Worm (Caenorhabditis elegans) whole organism, mixed stage, embryonic: ENCODE data around the gene rml-3.

ENCODE experiments used
- M03D4.4 ChIP-seq: sonication (generic microtip); optimal IDR thresholded peaks from 2 replicates; lab custom pipeline; 2017; ENCODE audit warnings: mild to moderate bottlenecking, missing genetic modification characterization, missing compliant biosample characterization
- bed-3 ChIP-seq: fragments of 200-800 bp; sonication (Bioruptor generic); optimal IDR thresholded peaks from 3 replicates; lab custom pipeline; 2018; ENCODE audit warnings: mild to moderate bottlenecking, missing genetic modification characterization, moderate library complexity, missing compliant biosample characterization
- blmp-1 ChIP-seq: fragments of 150-350 bp; optimal IDR thresholded peaks from 2 replicates; lab custom pipeline; 2014; ENCODE audit warnings: missing biosample characterization, missing genetic modification characterization
- ceh-39 ChIP-seq: fragments of 150-350 bp; optimal IDR thresholded peaks from 2 replicates; lab custom pipeline; 2014; ENCODE audit warnings: missing biosample characterization, missing genetic modification characterization
- ceh-83 ChIP-seq: fragments of 200-800 bp; sonication (Bioruptor generic); optimal IDR thresholded peaks from 2 replicates; lab custom pipeline; 2018; ENCODE audit warnings: mild to moderate bottlenecking, missing genetic modification characterization, missing compliant biosample characterization
- cnd-1 ChIP-seq: fragments of 200-800 bp; sonication (Bioruptor generic); optimal IDR thresholded peaks from 2 replicates; lab custom pipeline; 2018; ENCODE audit warnings: mild to moderate bottlenecking, missing genetic modification characterization, missing compliant biosample characterization
- drap-1 ChIP-seq: fragments of 200-800 bp; sonication (Bioruptor generic); optimal IDR thresholded peaks from 3 replicates; lab custom pipeline; 2018; ENCODE audit warnings: mild to moderate bottlenecking, missing genetic modification characterization, missing compliant biosample characterization
- elt-1 ChIP-seq: sonication (generic microtip); optimal IDR thresholded peaks from 2 replicates; lab custom pipeline; 2017; ENCODE audit warnings: missing genetic modification characterization, mild to moderate bottlenecking, missing compliant biosample characterization, antibody characterized with exemption, moderate library complexity, borderline replicate concordance; ENCODE audit not compliant: insufficient read depth
- elt-3 ChIP-seq: fragments of 150-350 bp; optimal IDR thresholded peaks from 2 replicates; lab custom pipeline; 2014; ENCODE audit warnings: missing biosample characterization, missing genetic modification characterization
- flh-1 ChIP-seq: fragments of 200-800 bp; sonication (Bioruptor generic); optimal IDR thresholded peaks from 2 replicates; lab custom pipeline; 2018; ENCODE audit warnings: mild to moderate bottlenecking, missing genetic modification characterization, moderate library complexity, missing compliant biosample characterization
- ham-2 ChIP-seq: fragments of 200-800 bp; sonication (Bioruptor generic); optimal IDR thresholded peaks from 2 replicates; lab custom pipeline; 2018; ENCODE audit warnings: mild to moderate bottlenecking, missing genetic modification characterization, missing compliant biosample characterization
- hlh-1 ChIP-seq: fragments of 150-350 bp; optimal IDR thresholded peaks from 2 replicates; lab custom pipeline; 2014; ENCODE audit warnings: missing biosample characterization, missing genetic modification reagents, missing genetic modification characterization
- lin-32 ChIP-seq: fragments of 200-800 bp; sonication (Bioruptor generic); optimal IDR thresholded peaks from 2 replicates; lab custom pipeline; 2018; ENCODE audit warnings: mild to moderate bottlenecking, missing genetic modification characterization, missing compliant biosample characterization
- lsy-2 ChIP-seq: fragments of 150-350 bp; optimal IDR thresholded peaks from 2 replicates; lab custom pipeline; 2014; ENCODE audit warnings: missing biosample characterization, missing genetic modification characterization
- mab-5 ChIP-seq: fragments of 150-350 bp; optimal IDR thresholded peaks from 2 replicates; lab custom pipeline; 2014; ENCODE audit warnings: missing biosample characterization, missing genetic modification characterization
- mls-2 ChIP-seq: sonication (generic microtip); optimal IDR thresholded peaks from 2 replicates; lab custom pipeline; 2016; ENCODE audit warnings: mild to moderate bottlenecking, missing genetic modification characterization, moderate library complexity, missing compliant biosample characterization
- nhr-12 ChIP-seq: fragments of 150-350 bp; optimal IDR thresholded peaks from 2 replicates; lab custom pipeline; 2014; ENCODE audit warnings: missing biosample characterization, missing genetic modification characterization
- nhr-2 ChIP-seq: fragments of 150-350 bp; optimal IDR thresholded peaks from 2 replicates; lab custom pipeline; 2014; ENCODE audit warnings: missing biosample characterization, missing genetic modification characterization
- nhr-28 ChIP-seq: fragments of 150-350 bp; optimal IDR thresholded peaks from 2 replicates; lab custom pipeline; 2014; ENCODE audit warnings: missing biosample characterization, missing genetic modification characterization
- pha-4 ChIP-seq: fragments of 150-350 bp; optimal IDR thresholded peaks from 2 replicates; lab custom pipeline; 2018; ENCODE audit warnings: missing biosample characterization, missing genetic modification reagents, missing genetic modification characterization
- sem-2 ChIP-seq: fragments of 200-800 bp; sonication (Bioruptor generic); optimal IDR thresholded peaks from 2 replicates; lab custom pipeline; 2018; ENCODE audit warnings: mild to moderate bottlenecking, missing genetic modification characterization, missing compliant biosample characterization
- snpc-4 ChIP-seq: fragments of 150-350 bp; optimal IDR thresholded peaks from 2 replicates; lab custom pipeline; 2014; ENCODE audit warnings: missing biosample characterization, missing genetic modification characterization
- sptf-1 ChIP-seq: sonication (generic microtip); optimal IDR thresholded peaks from 2 replicates; lab custom pipeline; 2017; ENCODE audit warnings: mild to moderate bottlenecking, missing genetic modification characterization, moderate library complexity, missing compliant biosample characterization
- unc-39 ChIP-seq: fragments of 150-350 bp; optimal IDR thresholded peaks from 2 replicates; lab custom pipeline; 2014; ENCODE audit warnings: missing biosample characterization, missing genetic modification characterization
- unc-62 ChIP-seq: fragments of 150-350 bp; optimal IDR thresholded peaks from 2 replicates; lab custom pipeline; 2014; ENCODE audit warnings: missing biosample characterization, missing genetic modification reagents, missing genetic modification characterization
- zip-8 ChIP-seq: fragments of 150-350 bp; optimal IDR thresholded peaks from 2 replicates; lab custom pipeline; 2014; ENCODE audit warnings: missing biosample characterization, missing genetic modification characterization
- ztf-11 ChIP-seq: fragments of 150-350 bp; optimal IDR thresholded peaks from 2 replicates; lab custom pipeline; 2014; ENCODE audit warnings: missing biosample characterization, missing genetic modification characterization

The rml-3 gene

DNA sequence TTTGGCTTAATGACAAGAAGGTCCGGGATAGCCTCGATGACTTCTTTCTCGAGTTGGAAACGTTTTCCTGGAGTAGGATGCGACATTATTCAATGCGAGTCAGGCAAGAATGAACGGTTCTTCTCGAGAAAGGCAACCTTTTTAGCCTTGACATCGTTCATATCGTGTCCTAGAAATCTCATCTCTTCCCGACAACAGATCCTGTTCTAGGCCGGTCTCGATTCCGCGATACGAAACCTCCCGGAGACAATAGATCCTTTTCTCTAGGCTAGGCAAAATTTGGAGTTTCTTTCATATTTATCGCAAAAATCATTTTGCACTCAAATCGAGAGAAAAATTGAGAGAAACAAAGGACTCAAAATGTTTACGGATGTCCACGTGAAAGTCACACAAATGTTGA lies at the start of gene rml-3:
TSS of gene rml-3 (minus strand) at position 93 of the 400 bp plus-strand sequence.
- TF ChIP-seq flh-1 (GFP tag; lab: Kevin White, UChicago) (no peak), elt-1 (tag; lab: Kevin White, UChicago) (peak; percentile 77), lsy-2 (tag; lab: Kevin White, UChicago) (no peak)

DNA sequence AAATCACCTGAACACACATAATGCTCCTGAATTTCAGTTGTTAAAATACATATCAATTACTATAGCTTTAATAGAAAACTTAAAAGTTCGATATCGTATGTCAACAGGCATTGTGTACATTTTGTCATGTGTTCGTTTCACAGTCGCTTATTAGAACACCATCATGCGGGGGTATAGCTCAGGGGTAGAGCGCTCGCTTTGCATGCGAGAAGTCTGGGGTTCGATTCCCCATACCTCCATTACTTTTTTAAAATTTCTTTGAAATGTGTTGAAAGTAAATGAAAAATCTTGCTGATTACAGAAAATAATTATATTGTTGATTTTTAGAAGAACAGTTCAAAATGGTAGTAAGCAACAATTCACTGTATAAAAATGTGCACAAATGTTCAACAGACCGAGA lies 47.3 kb upstream of the rml-3 start:
- TF ChIP-seq cnd-1 (peak; percentile 52), ceh-83 (peak; percentile 70), flh-1 (GFP tag; lab: Kevin White, UChicago) (peak; percentile 10), sptf-1 (tag; lab: Kevin White, UChicago) (peak; percentile 63), ham-2 (peak; percentile 14), bed-3 (peak; percentile 38), nhr-2 (tag; lab: Kevin White, UChicago) (no peak), sem-2 (GFP tag; lab: Kevin White, UChicago) (peak; percentile 48), unc-62 (no peak), zip-8 (tag; lab: Kevin White, UChicago) (no peak), drap-1 (GFP tag; lab: Kevin White, UChicago) (peak; percentile 48), mls-2 (tag; lab: Kevin White, UChicago) (peak; percentile 15), M03D4.4 (tag; lab: Kevin White, UChicago) (peak; percentile 65)

DNA sequence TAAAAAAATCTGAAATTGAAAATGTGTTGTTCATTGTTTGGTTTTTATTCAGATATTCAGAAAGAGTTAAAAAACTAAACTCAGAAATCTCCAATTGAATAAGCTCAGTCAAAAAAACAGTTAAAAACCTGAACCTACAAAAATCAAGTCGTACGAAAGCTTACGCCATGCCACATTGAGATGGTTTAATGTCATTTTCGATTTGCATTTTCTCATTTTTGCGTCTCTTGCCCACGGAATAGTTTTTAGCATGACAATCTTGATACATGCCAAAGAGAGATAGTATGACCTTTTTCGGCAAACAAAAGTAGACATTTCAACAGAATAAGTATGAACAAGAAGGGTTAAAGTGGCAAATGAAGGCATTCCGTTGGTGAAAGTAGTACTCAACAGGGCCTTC lies 42.1 kb upstream of the rml-3 start:
- TF ChIP-seq unc-39 (tag; lab: Kevin White, UChicago) (no peak), lin-32 (no peak), ceh-83 (no peak), bed-3 (no peak), nhr-12 (tag; lab: Kevin White, UChicago) (no peak), sptf-1 (tag; lab: Kevin White, UChicago) (no peak), ceh-39 (tag; lab: Kevin White, UChicago) (no peak), pha-4 (tag; lab: Kevin White, UChicago) (no peak)

DNA sequence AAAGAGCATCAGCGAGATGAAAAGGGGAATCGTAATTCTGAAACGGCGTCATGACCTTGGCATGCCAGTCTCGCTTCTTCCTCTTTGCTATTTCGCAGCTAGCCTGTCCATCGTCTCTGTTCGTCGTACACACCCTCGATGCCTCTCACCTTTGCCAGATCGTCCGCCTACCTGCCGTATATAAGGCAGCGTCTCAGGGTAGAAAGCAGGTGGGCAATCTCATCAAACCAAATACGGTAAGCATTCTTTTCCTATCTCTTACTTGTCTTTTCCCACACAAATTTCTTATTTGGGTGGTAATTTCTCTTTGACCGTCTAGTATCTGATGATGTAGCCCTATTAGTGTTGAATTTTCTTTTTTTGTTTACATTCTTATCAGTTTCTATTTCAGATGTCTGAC lies 40.8 kb upstream of the rml-3 start, which contains the start of gene col-166:
TSS of gene col-166 (plus strand) at position 392 of the 400 bp plus-strand sequence.
- TF ChIP-seq cnd-1 (no peak), drap-1 (GFP tag; lab: Kevin White, UChicago) (no peak), blmp-1 (tag; lab: Kevin White, UChicago) (no peak), ztf-11 (tag; lab: Kevin White, UChicago) (no peak), ceh-83 (no peak)

DNA sequence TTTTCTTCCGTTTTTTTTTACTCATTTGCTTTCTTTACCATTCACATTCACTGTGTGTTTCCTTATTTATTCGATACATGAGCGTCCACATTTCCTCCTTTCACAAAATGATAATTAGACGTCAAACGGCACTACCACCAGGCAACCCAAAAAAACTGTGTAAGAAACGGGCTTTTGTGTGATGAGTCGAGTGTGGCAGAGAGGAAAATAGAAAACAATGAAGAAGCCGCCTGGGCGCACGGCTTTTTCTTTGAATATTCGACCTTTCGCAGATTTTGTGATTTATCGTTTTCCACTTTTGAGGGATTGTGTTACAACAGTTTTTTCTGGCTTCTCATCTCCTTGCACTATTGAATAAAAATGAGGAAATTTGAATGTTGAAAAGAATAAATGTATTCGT lies 39.4 kb upstream of the rml-3 start:
- TF ChIP-seq hlh-1 (tag; lab: Kevin White, UChicago) (no peak), snpc-4 (no peak), elt-1 (tag; lab: Kevin White, UChicago) (no peak), elt-3 (no peak)
- TF ChIP-seq, all 35 proteins: peak for 0

DNA sequence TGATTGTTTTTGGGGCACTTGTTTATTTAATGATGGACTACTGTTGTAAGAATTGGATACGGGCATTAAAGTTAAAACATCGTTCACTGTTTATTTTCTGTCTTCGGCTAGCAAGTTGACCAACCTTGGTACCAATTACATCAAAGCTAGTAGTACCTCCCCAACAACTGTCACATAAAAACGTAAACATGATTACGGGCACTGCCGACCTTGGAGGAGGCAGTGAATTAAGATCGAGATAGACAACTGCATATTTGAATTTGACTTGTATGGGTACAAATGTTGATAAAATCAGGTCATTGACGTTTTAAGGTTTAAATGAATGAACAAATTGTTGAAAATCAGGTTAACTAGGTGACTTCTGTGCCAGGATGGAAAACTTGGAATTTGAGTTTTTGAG lies 38.4 kb upstream of the rml-3 start:
- TF ChIP-seq sptf-1 (tag; lab: Kevin White, UChicago) (no peak), nhr-12 (tag; lab: Kevin White, UChicago) (no peak), ham-2 (no peak), elt-3 (no peak), unc-62 (no peak), mab-5 (tag; lab: Kevin White, UChicago) (no peak), blmp-1 (tag; lab: Kevin White, UChicago) (no peak), M03D4.4 (tag; lab: Kevin White, UChicago) (no peak), unc-39 (tag; lab: Kevin White, UChicago) (no peak), hlh-1 (tag; lab: Kevin White, UChicago) (no peak), nhr-28 (no peak)

DNA sequence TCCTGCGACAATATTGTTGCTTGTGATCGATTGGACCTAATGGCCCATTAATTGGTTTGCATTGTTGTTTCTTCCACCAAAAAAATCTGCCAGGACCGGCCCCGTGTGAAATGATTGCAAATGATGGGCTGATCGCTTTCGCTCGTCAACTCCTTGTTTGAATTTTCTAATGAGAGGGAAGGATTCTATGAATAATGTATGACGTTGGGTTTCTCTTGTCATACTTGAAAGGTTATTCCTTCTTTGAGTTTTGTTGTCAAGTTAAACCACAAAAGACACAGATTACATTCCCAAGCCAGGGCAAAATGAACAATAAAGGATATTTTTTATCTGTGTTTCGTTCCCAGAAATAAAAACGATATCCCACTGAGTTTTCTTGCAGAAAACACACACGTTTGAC lies 37.8 kb upstream of the rml-3 start:
- no peak for TF ChIP-seq snpc-4
- no peak for TF ChIP-seq elt-3
- TF ChIP-seq sem-2 (GFP tag; lab: Kevin White, UChicago), result no peak
- no peak for TF ChIP-seq hlh-1 (tag; lab: Kevin White, UChicago)
- no peak for TF ChIP-seq nhr-28
- TF ChIP-seq mls-2 (tag; lab: Kevin White, UChicago), result no peak
